Worm (Caenorhabditis elegans): ENCODE data around the gene ins-23.

The ins-23 gene

ce11 chrIII:10016413-10017051 lies 11.5 kb upstream of the ins-23 start, which contains the start of gene rgs-1 (continued):
- no peak for TF ChIP-seq ceh-30 (tag; optimal IDR thresholded peaks at IDR 0.05)
- TF ChIP-seq fkh-6 (tag; optimal IDR thresholded peaks at IDR 0.05): no peak
- no peak for TF ChIP-seq elt-2 (tag; optimal IDR thresholded peaks at IDR 0.05)
- TF ChIP-seq unc-86 (tag; optimal IDR thresholded peaks at IDR 0.05): no peak
- no peak for TF ChIP-seq nhr-11 (tag; optimal IDR thresholded peaks at IDR 0.05)
- peak; percentile 69 for TF ChIP-seq unc-42 (tag; optimal IDR thresholded peaks at IDR 0.05)
- peak; percentile 51 for TF ChIP-seq nfya-1 (tag; optimal IDR thresholded peaks at IDR 0.05)
- no peak for TF ChIP-seq npax-4 (tag; optimal IDR thresholded peaks at IDR 0.05)
- peak; percentile 71 for TF ChIP-seq ceh-31 (tag; optimal IDR thresholded peaks at IDR 0.05)
- TF ChIP-seq eyg-1 (tag; optimal IDR thresholded peaks at IDR 0.05): no peak
- TF ChIP-seq ets-4 (tag; optimal IDR thresholded peaks at IDR 0.05): no peak
- TF ChIP-seq gmeb-2 (tag; optimal IDR thresholded peaks at IDR 0.05): no peak
- TF ChIP-seq dmd-4 (tag; optimal IDR thresholded peaks at IDR 0.05; ENCODE audit: borderline replicate concordance): no peak
- no peak for TF ChIP-seq ceh-22 (tag; optimal IDR thresholded peaks at IDR 0.05)
- TF ChIP-seq hlh-6 (tag; optimal IDR thresholded peaks at IDR 0.05): peak; percentile 8
- TF ChIP-seq sox-4 (tag; optimal IDR thresholded peaks at IDR 0.05): no peak
- no peak for TF ChIP-seq C38D4.7 (GFP tag; optimal IDR thresholded peaks at IDR 0.05)
- no peak for TF ChIP-seq ztf-16 (tag; optimal IDR thresholded peaks at IDR 0.05)
- TF ChIP-seq T23F11.4 (GFP tag; optimal IDR thresholded peaks at IDR 0.05): no peak
- TF ChIP-seq sox-2 (GFP tag; IDR thresholded peaks at IDR 0.05): peak; percentile 12; the same call in 1 of the 2 replicates
- TF ChIP-seq K09A11.1 (tag; optimal IDR thresholded peaks at IDR 0.05; ENCODE audit: insufficient read depth): no peak
- no peak for TF ChIP-seq ama-1 (optimal IDR thresholded peaks at IDR 0.05)
- no peak for TF ChIP-seq sdc-2 (tag; optimal IDR thresholded peaks at IDR 0.05)
- TF ChIP-seq ceh-14 (tag; optimal IDR thresholded peaks at IDR 0.05): peak; percentile 85
- TF ChIP-seq lin-11 (tag; optimal IDR thresholded peaks at IDR 0.05): no peak
- no peak for TF ChIP-seq ref-2 (tag; optimal IDR thresholded peaks at IDR 0.05)
- no peak for TF ChIP-seq dve-1 (tag; optimal IDR thresholded peaks at IDR 0.05)
- peak; percentile 3 for TF ChIP-seq ceh-2 (tag; optimal IDR thresholded peaks at IDR 0.05)
- no peak for TF ChIP-seq ceh-19 (GFP tag; optimal IDR thresholded peaks at IDR 0.05)
- TF ChIP-seq ahr-1 (tag; optimal IDR thresholded peaks at IDR 0.05): no peak
- TF ChIP-seq unc-55 (GFP tag; optimal IDR thresholded peaks at IDR 0.05): no peak
- peak; percentile 58 for TF ChIP-seq tbx-2 (tag; optimal IDR thresholded peaks at IDR 0.05)
- no peak for TF ChIP-seq hlh-15 (tag; optimal IDR thresholded peaks at IDR 0.05)
- TF ChIP-seq pat-9 (tag; optimal IDR thresholded peaks at IDR 0.05): no peak
- no peak for TF ChIP-seq elt-4 (tag; optimal IDR thresholded peaks at IDR 0.05)
- no peak for TF ChIP-seq ceh-45 (GFP tag; IDR thresholded peaks at IDR 0.05)
- peak; percentile 0 for TF ChIP-seq syd-9 (tag; optimal IDR thresholded peaks at IDR 0.05)
- TF ChIP-seq K02D7.2 (tag; optimal IDR thresholded peaks at IDR 0.05): no peak
- TF ChIP-seq rnt-1 (tag; optimal IDR thresholded peaks at IDR 0.05): no peak
- TF ChIP-seq tbx-7 (tag; optimal IDR thresholded peaks at IDR 0.05): no peak
- no peak for TF ChIP-seq pha-2 (tag; optimal IDR thresholded peaks at IDR 0.05)
- peak; percentile 39 for TF ChIP-seq C08G9.2 (tag; optimal IDR thresholded peaks at IDR 0.05)
- TF ChIP-seq ceh-48 (tag; optimal IDR thresholded peaks at IDR 0.05): peak; percentile 34
- TF ChIP-seq hlh-30 (tag; optimal IDR thresholded peaks at IDR 0.05; ENCODE audit: insufficient read depth): peak; percentile 86

- TF ChIP-seq unc-42 (tag; optimal IDR thresholded peaks at IDR 0.05) (peak; percentile 92), hlh-13 (GFP tag; optimal IDR thresholded peaks at IDR 0.05) (no peak)
Observed at ce11 chrIII:10018007-10018406, 10.0 kb upstream of the ins-23 start.

Data from whole organism, late embryonic.